Worm (Caenorhabditis elegans): ENCODE data around the gene taf-12.

Gene taf-12

DNA sequence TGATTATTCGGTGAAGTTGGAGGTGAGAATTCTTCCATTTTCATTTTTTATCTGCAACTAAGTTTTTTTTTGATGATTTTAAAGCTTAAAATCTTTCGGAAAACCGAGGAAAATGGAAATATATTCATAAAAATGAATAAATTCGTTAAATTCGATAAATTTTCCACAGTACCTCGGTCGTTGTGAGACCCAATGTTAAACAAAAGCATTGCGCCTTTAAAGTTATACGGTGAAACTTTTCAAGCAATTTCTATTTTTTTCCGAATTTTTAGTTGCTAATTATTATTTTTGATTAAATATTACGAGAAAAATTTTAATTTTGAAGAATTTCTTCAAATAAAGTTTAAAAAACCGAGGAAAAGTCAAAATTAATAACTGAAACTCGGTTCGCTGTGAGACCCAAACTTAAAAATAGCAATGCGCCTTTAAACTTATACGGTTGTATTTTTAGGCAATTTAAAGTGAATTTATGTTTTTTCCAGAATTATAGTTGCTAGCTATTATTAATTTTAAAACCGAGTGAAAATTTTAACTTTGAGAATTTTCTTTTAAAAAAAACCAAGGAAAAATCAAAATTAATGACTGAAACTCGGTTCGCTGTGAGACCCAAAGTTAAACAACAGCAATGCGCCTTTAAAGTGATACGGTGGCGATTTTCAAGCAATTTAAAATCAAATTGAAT, at the start of gene taf-12:
TSS of gene taf-12 (minus strand) at position 51 of the 682 bp plus-strand sequence.
- no peak for TF ChIP-seq him-1 (tag; optimal IDR thresholded peaks at IDR 0.05)
- peak; percentile 44 for TF ChIP-seq W03F9.2 (tag; optimal IDR thresholded peaks at IDR 0.05)

- TF ChIP-seq him-1 (tag; optimal IDR thresholded peaks at IDR 0.05) (no peak), dao-5 (tag; optimal IDR thresholded peaks at IDR 0.05) (no peak), W03F9.2 (tag; optimal IDR thresholded peaks at IDR 0.05) (no peak)
These were observed 49.2 kb upstream of the taf-12 start, which contains the start of gene znf-593 for ce11 chrIII:11918247-11918769. Gene znf-593 (minus strand): TSS chrIII:11918719.

- TF ChIP-seq him-1 (tag; optimal IDR thresholded peaks at IDR 0.05) (no peak), W03F9.2 (tag; optimal IDR thresholded peaks at IDR 0.05) (no peak), dao-5 (tag; optimal IDR thresholded peaks at IDR 0.05) (no peak)
These were observed 48.4 kb upstream of the taf-12 start for ce11 chrIII:11917525-11917924.

DNA sequence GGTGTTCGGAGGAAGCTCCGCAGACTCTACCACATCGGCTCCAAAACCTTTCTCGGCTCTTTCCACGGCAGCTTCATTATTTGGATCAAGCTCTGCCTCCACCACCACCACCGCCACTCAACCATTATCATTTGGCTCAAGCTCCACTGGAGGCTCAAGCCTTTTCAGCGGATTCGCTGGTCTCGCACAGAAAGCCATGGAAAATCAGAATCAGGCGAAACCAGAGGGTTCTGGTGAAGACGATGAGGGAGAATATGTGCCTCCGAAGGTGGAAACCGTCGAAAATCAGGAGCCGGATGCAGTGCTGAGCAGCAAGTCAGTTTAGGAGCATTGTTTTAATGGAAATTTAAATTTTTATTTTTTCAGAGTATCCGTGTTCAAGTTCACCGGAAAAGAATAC, 48.0 kb upstream of the taf-12 start:
- no peak for TF ChIP-seq dao-5 (tag; optimal IDR thresholded peaks at IDR 0.05)

- TF ChIP-seq dao-5 (tag; optimal IDR thresholded peaks at IDR 0.05) = no peak
These were observed 47.2 kb upstream of the taf-12 start for ce11 chrIII:11916260-11916659.

DNA sequence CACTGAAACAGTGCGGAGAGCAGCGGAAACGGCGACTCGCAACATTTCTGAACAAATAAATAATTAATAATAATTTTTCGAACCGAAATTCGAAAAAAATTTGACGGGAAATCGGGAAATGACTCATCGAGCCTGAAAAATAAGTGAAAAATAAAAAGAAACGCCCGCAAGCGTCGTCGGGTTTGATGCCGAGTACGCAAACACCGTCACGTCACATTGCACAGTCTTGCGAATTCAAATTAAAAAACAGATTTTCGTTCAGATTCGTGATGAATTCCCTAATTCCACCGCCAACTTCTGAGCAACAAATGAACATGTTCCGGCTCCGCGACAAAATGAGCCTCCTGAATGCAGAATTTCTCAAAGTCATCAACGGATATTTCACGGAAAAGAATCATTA, 46.6 kb upstream of the taf-12 start, which contains the start of the genes ndab-1 and npp-16:
TSS of gene ndab-1 (minus strand) at position 47 of the 400 bp plus-strand sequence.
TSS of gene npp-16 (plus strand) at position 263 of the 400 bp plus-strand sequence.
- TF ChIP-seq dao-5 (tag; optimal IDR thresholded peaks at IDR 0.05) (no peak), him-1 (tag; optimal IDR thresholded peaks at IDR 0.05) (no peak), W03F9.2 (tag; optimal IDR thresholded peaks at IDR 0.05) (no peak)

DNA sequence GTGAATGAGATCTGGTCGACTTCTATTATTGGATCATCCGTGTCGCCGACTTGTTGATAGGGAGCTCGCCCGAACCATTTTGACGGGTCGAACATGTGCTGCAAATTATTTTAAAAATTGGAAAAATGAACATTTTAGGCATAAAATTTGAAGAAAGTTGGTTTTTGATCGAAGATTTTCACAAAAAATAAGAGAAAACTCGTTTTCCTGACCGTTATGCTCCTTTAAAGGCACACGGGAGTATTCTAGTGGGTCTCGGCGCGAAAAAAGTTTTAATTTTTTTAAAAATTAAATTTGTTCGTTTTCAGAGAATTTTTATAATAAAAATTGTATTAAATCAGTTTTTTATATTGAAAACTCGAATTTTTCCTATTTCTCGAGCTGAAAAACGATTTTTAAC, 45.1 kb upstream of the taf-12 start, which contains the start of gene Y56A3A.16:
TSS of gene Y56A3A.16 (minus strand) at position 101 of the 400 bp plus-strand sequence.
- TF ChIP-seq dao-5 (tag; optimal IDR thresholded peaks at IDR 0.05) (no peak), W03F9.2 (tag; optimal IDR thresholded peaks at IDR 0.05) (no peak), him-1 (tag; optimal IDR thresholded peaks at IDR 0.05) (no peak)

- TF ChIP-seq W03F9.2 (tag; optimal IDR thresholded peaks at IDR 0.05) = no peak
- TF ChIP-seq dao-5 (tag; optimal IDR thresholded peaks at IDR 0.05) = no peak
- TF ChIP-seq him-1 (tag; optimal IDR thresholded peaks at IDR 0.05) = no peak
These were observed 40.7 kb upstream of the taf-12 start, which contains the start of gene faah-4 for ce11 chrIII:11909778-11910177. Gene faah-4 (minus strand): TSS chrIII:11909878.

ce11 chrIII:11908660-11909059, 39.6 kb upstream of the taf-12 start, which contains the start of gene fbxb-24:
Gene fbxb-24 (plus strand): TSS chrIII:11908960.
- TF ChIP-seq him-1 (tag; optimal IDR thresholded peaks at IDR 0.05) (no peak), dao-5 (tag; optimal IDR thresholded peaks at IDR 0.05) (no peak), W03F9.2 (tag; optimal IDR thresholded peaks at IDR 0.05) (no peak)

DNA sequence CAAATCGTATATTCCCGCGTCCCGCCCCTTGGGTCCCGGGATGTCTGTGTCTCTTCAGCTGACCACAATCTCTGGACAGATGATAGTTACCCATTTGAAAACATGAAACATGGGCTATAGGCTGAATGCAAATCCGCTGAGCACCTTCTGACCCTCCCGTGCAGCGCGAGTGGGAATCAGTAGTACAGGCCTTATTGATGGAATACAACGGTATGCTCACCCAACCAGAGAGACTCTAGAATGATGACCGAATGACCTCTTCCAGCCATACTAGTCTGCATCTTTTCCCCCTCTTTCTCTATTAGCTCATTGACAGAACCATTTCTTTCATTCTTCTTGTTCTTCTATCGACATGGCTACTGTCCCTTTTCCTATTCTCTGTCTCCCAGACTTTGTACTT, 38.1 kb upstream of the taf-12 start, which contains the start of gene sdz-33:
TSS of gene sdz-33 (plus strand) at position 301 of the 400 bp plus-strand sequence.
- TF ChIP-seq W03F9.2 (tag; optimal IDR thresholded peaks at IDR 0.05) (no peak), him-1 (tag; optimal IDR thresholded peaks at IDR 0.05) (no peak)

DNA sequence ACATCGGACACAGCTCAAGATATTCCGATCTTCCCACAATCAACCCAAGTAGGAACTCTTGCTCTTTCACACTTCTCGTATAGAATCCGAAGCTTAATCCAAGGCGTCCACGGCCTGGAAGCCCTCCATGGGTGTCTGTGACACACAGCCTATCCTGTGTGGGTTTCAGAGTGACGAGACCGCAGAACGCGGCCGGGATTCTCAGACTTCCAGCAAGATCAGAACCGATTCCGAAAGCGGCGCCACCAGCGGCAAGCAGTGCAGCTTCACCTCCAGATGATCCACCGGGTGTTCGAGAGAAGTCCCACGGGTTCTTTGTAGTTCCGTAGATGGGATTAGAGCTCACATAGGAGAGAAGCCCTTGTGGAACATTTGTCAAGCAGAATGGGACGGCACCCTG, 33.7 kb upstream of the taf-12 start:
- no peak for TF ChIP-seq dao-5 (tag; optimal IDR thresholded peaks at IDR 0.05)
- TF ChIP-seq W03F9.2 (tag; optimal IDR thresholded peaks at IDR 0.05) = no peak
- no peak for TF ChIP-seq him-1 (tag; optimal IDR thresholded peaks at IDR 0.05)

DNA sequence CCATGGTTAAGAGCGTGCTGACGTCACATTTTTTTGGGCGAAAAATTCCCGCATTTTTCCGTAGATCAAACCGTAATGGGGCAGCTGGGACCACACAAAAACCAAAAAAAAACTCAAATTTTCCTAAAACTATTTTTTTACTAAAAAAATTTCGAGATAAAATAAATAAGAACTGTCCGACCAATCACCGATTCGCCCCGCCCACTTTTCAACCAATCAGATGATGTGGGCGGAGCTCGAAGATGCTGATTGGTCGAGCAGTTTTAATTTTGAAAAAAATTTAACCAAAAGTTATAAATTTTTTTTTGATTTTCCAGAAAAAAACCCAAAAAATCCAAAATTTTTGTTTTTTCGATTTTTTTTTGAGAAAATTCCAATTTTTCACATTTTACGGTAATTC, 30.9 kb upstream of the taf-12 start:
- TF ChIP-seq W03F9.2 (tag; optimal IDR thresholded peaks at IDR 0.05) (no peak), dao-5 (tag; optimal IDR thresholded peaks at IDR 0.05) (no peak), him-1 (tag; optimal IDR thresholded peaks at IDR 0.05) (no peak)

ce11 chrIII:11898169-11898568, 29.1 kb upstream of the taf-12 start, which contains the start of gene tsen-2:
Gene tsen-2 (minus strand): TSS chrIII:11898269.
- TF ChIP-seq W03F9.2 (tag; optimal IDR thresholded peaks at IDR 0.05) (no peak), him-1 (tag; optimal IDR thresholded peaks at IDR 0.05) (no peak), dao-5 (tag; optimal IDR thresholded peaks at IDR 0.05) (no peak)

DNA sequence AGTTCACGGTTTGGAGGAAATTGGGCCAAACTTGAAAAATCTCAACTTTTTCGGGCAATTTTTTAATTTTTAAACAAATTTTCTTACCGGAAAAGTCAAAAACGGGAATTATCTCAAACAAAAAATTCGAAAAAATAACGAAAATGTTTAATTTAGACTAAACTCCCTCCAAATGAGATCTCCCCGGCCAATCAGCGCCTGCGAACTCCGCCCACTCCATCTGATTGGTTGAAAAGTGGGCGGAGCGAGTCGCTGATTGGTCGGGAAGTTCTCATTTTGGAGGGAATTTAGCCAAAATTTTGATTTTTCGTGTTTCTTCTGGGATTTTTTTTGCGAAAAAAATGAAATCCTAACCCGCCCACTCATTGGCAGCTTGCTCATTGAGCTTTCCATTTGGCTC, 27.6 kb upstream of the taf-12 start:
- TF ChIP-seq W03F9.2 (tag; optimal IDR thresholded peaks at IDR 0.05) (no peak), dao-5 (tag; optimal IDR thresholded peaks at IDR 0.05) (no peak), him-1 (tag; optimal IDR thresholded peaks at IDR 0.05) (no peak)

DNA sequence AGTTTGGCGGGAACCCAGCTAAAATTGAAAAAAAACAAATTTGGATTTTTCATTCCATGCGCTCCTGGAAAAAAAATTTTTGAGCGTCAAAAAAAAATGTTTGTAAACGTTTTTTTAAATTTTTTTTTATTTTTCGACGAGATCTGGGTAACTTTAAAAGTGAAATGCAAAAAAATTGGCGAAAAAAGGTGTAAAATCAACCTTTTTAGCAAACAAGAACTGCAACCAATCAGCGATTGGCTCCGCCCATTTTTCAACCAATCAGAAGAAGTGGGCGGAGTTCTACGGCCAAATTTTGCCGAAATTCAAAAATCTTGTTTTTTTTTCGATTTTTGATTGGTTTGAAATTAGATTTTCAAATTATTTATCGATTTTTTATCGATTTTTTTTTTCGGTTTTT, 26.4 kb upstream of the taf-12 start:
- TF ChIP-seq W03F9.2 (tag; optimal IDR thresholded peaks at IDR 0.05) (no peak), him-1 (tag; optimal IDR thresholded peaks at IDR 0.05) (no peak), dao-5 (tag; optimal IDR thresholded peaks at IDR 0.05) (no peak)
